Worm (Caenorhabditis elegans) whole organism, L2 larva: Measurements from ENCODE around the gene C09G9.3.

Source experiments
- ceh-16 ChIP-seq: fragments of 150-350 bp; optimal IDR thresholded peaks from 2 replicates; lab custom pipeline; 2014; ENCODE audit warnings: missing biosample characterization, missing genetic modification characterization
- ceh-82 ChIP-seq: fragments of 150-350 bp; optimal IDR thresholded peaks from 2 replicates; lab custom pipeline; 2014; ENCODE audit warnings: missing biosample characterization, missing genetic modification characterization
- egl-27 ChIP-seq: sonication (generic microtip); optimal IDR thresholded peaks from 3 replicates; lab custom pipeline; 2017; ENCODE audit warnings: missing biosample characterization, missing genetic modification reagents, missing genetic modification characterization
- elt-3 ChIP-seq: sonication (generic microtip); optimal IDR thresholded peaks from 2 replicates; lab custom pipeline; 2017; ENCODE audit warnings: missing biosample characterization, missing genetic modification characterization
- gmeb-1 ChIP-seq: fragments of 150-350 bp; optimal IDR thresholded peaks from 2 replicates; lab custom pipeline; 2014; ENCODE audit warnings: missing biosample characterization, missing genetic modification characterization
- nhr-11 ChIP-seq: fragments of 150-350 bp; optimal IDR thresholded peaks from 2 replicates; lab custom pipeline; 2014; ENCODE audit warnings: missing biosample characterization, missing genetic modification characterization
- nhr-237 ChIP-seq: fragments of 150-350 bp; optimal IDR thresholded peaks from 2 replicates; lab custom pipeline; 2014; ENCODE audit warnings: missing biosample characterization, missing genetic modification characterization
- nhr-6 ChIP-seq: fragments of 150-350 bp; optimal IDR thresholded peaks from 2 replicates; lab custom pipeline; 2014; ENCODE audit warnings: missing biosample characterization, missing genetic modification characterization
- snpc-4 ChIP-seq: fragments of 150-350 bp; optimal IDR thresholded peaks from 2 replicates; lab custom pipeline; 2014; ENCODE audit warnings: missing biosample characterization, missing genetic modification characterization
- unc-62 ChIP-seq: fragments of 150-350 bp; optimal IDR thresholded peaks from 2 replicates; lab custom pipeline; 2014; ENCODE audit warnings: missing biosample characterization, missing genetic modification reagents, missing genetic modification characterization

- TF ChIP-seq nhr-6 (tag; lab: Kevin White, UChicago) (no peak), nhr-11 (tag; lab: Kevin White, UChicago) (no peak), ceh-16 (tag; lab: Kevin White, UChicago) (no peak), nhr-237 (tag; lab: Kevin White, UChicago) (no peak), elt-3 (no peak), egl-27 (tag; lab: Kevin White, UChicago) (no peak), gmeb-1 (no peak), unc-62 (GFP tag; lab: Kevin White, UChicago) (no peak), snpc-4 (no peak), ceh-82 (tag; lab: Kevin White, UChicago) (no peak)
Observed at ce11 chrIV:8901346-8901745, 28.5 kb upstream of the C09G9.3 start, which contains the start of gene C27B7.5.
